Fruit fly (Drosophila melanogaster) whole organism, adult: ENCODE measurements around the gene Scox.

Experiments used
- CG1620 ChIP-seq: fragments of 200-800 bp; sonication (Bioruptor generic); optimal IDR thresholded peaks from 2 replicates; lab custom pipeline; 2016; ENCODE audit warnings: missing biosample characterization, missing genetic modification characterization
- CG33017 ChIP-seq: fragments of 200-800 bp; sonication (Bioruptor generic); optimal IDR thresholded peaks from 2 replicates; lab custom pipeline; 2018; ENCODE audit warnings: missing biosample characterization, mild to moderate bottlenecking, missing genetic modification characterization, moderate library complexity
- CG7045 ChIP-seq: fragments of 200-800 bp; sonication (Bioruptor generic); optimal IDR thresholded peaks from 2 replicates; lab custom pipeline; 2017; ENCODE audit warnings: missing biosample characterization, mild to moderate bottlenecking, missing genetic modification characterization
- Clk ChIP-seq: fragments of 200-800 bp; sonication (Bioruptor generic); optimal IDR thresholded peaks from 2 replicates; lab custom pipeline; 2017; ENCODE audit warnings: missing biosample characterization, missing genetic modification characterization
- Crg-1 ChIP-seq: fragments of 200-800 bp; sonication (Bioruptor generic); optimal IDR thresholded peaks from 2 replicates; lab custom pipeline; 2016; ENCODE audit warnings: missing biosample characterization, missing genetic modification characterization
- Mnt ChIP-seq: fragments of 200-800 bp; sonication (Bioruptor generic); optimal IDR thresholded peaks from 2 replicates; lab custom pipeline; 2016; ENCODE audit warnings: missing biosample characterization, mild to moderate bottlenecking, missing genetic modification characterization
- cnc ChIP-seq, 2 experiments: fragments of >200 bp; optimal IDR thresholded peaks; 2 replicates each; lab custom pipeline; 2017
- kay ChIP-seq: fragments of 200-800 bp; sonication (Bioruptor generic); peaks from one replicate; lab custom pipeline; 2016; ENCODE audit warnings: missing biosample characterization, missing genetic modification characterization, borderline replicate concordance
- ovo ChIP-seq: fragments of 200-800 bp; sonication (Bioruptor generic); optimal IDR thresholded peaks from 2 replicates; lab custom pipeline; 2016; ENCODE audit warnings: missing biosample characterization, missing genetic modification characterization

dm6 chr2L:4936325-4936869 is 32.3 kb downstream of the Scox start, which contains the start of gene hoe2:
- no peak for TF ChIP-seq CG1620 (GFP tag; lab: Kevin White, UChicago)
- TF ChIP-seq CG33017 (tag; lab: Kevin White, UChicago), result no peak
- TF ChIP-seq Clk (GFP tag; lab: Kevin White, UChicago), result no peak
- no peak for TF ChIP-seq kay
- no peak for TF ChIP-seq Mnt (GFP tag; lab: Kevin White, UChicago)
- TF ChIP-seq Crg-1 (GFP tag; lab: Kevin White, UChicago), result no peak
- no peak for TF ChIP-seq cnc (optimal IDR thresholded peaks at IDR 0.05; lab: Kevin White, UChicago)
- peak; percentile 5 for TF ChIP-seq CG7045 (GFP tag; lab: Kevin White, UChicago)
- TF ChIP-seq ovo (GFP tag; lab: Kevin White, UChicago), result no peak
